Fruit fly (Drosophila melanogaster) whole organism, embryonic: ENCODE results near the gene Snup.

Source experiments
- BEAF-32 ChIP-seq: fragments of 200-800 bp; sonication (Bioruptor generic); optimal IDR thresholded peaks from 3 replicates; lab custom pipeline; 2017; ENCODE audit warnings: missing biosample characterization, missing genetic modification characterization, mild to moderate bottlenecking, moderate library complexity, missing genetic modification reagents
- CG10431 ChIP-seq: fragments of 200-800 bp; sonication (Bioruptor generic); optimal IDR thresholded peaks from 3 replicates; lab custom pipeline; 2018; ENCODE audit warnings: missing biosample characterization, mild to moderate bottlenecking, missing genetic modification characterization
- CG11456 ChIP-seq: fragments of 200-800 bp; sonication (Bioruptor generic); IDR thresholded peaks from 3 replicates; pipeline ENCODE4 v1.3.6; 2022; ENCODE audit warnings: missing biosample characterization, missing genetic modification characterization
- CG11723 ChIP-seq: fragments of 200-800 bp; sonication (Bioruptor generic); optimal IDR thresholded peaks from 2 replicates; lab custom pipeline; 2017; ENCODE audit warnings: missing biosample characterization, mild to moderate bottlenecking, missing genetic modification characterization
- CG12219 ChIP-seq: fragments of 200-800 bp; sonication (Bioruptor generic); optimal IDR thresholded peaks from 3 replicates; lab custom pipeline; 2018; ENCODE audit warnings: missing biosample characterization, mild to moderate bottlenecking, missing genetic modification characterization
- CG12659 ChIP-seq: fragments of 200-800 bp; sonication (Bioruptor generic); optimal IDR thresholded peaks from 3 replicates; lab custom pipeline; 2017; ENCODE audit warnings: mild to moderate bottlenecking, missing biosample characterization, missing genetic modification reagents, missing genetic modification characterization
- CG15269 ChIP-seq: fragments of 200-800 bp; sonication (Bioruptor generic); optimal IDR thresholded peaks from 2 replicates; lab custom pipeline; 2018; ENCODE audit warnings: missing biosample characterization, mild to moderate bottlenecking, missing genetic modification characterization, moderate library complexity
- CG1529 ChIP-seq: fragments of 200-800 bp; sonication (Bioruptor generic); optimal IDR thresholded peaks from 3 replicates; lab custom pipeline; 2018; ENCODE audit warnings: missing biosample characterization, missing genetic modification characterization
- CG17186 ChIP-seq: fragments of 200-800 bp; sonication (Bioruptor generic); optimal IDR thresholded peaks from 3 replicates; lab custom pipeline; 2017; ENCODE audit warnings: missing biosample characterization, missing genetic modification reagents, missing genetic modification characterization
- CG17328 ChIP-seq: fragments of 200-800 bp; sonication (Bioruptor generic); IDR thresholded peaks from 2 replicates; pipeline ENCODE4 v1.3.6; 2022; ENCODE audit warnings: missing biosample characterization, missing genetic modification characterization
- CG17568 ChIP-seq: fragments of 200-800 bp; sonication (Bioruptor generic); optimal IDR thresholded peaks from 2 replicates; lab custom pipeline; 2018; ENCODE audit warnings: missing biosample characterization, mild to moderate bottlenecking, missing genetic modification characterization, moderate library complexity
- CG2129 ChIP-seq: fragments of 200-800 bp; sonication (Bioruptor generic); IDR thresholded peaks from 2 replicates; pipeline ENCODE4 v1.3.6; 2022; ENCODE audit warnings: missing biosample characterization, missing genetic modification characterization; ENCODE audit not compliant: partially characterized antibody
- CG32767 ChIP-seq: fragments of 200-800 bp; sonication (Bioruptor generic); IDR thresholded peaks from 2 replicates; pipeline ENCODE4 v1.3.6; 2022; ENCODE audit warnings: missing biosample characterization, missing genetic modification characterization
- CG5245 ChIP-seq: fragments of 200-800 bp; sonication (Bioruptor generic); optimal IDR thresholded peaks from 3 replicates; lab custom pipeline; 2016; ENCODE audit warnings: missing biosample characterization, missing genetic modification characterization
- CG7271 ChIP-seq: fragments of 200-800 bp; sonication (Bioruptor generic); optimal IDR thresholded peaks from 2 replicates; lab custom pipeline; 2018; ENCODE audit warnings: missing biosample characterization, mild to moderate bottlenecking, missing genetic modification characterization, moderate library complexity
- CG7372 ChIP-seq: fragments of 200-800 bp; sonication (Bioruptor generic); IDR thresholded peaks from 2 replicates; pipeline ENCODE4 v1.3.6; 2022; ENCODE audit warnings: missing biosample characterization, missing genetic modification characterization
- CG7556 ChIP-seq: fragments of 200-800 bp; sonication (Bioruptor generic); optimal IDR thresholded peaks from 2 replicates; lab custom pipeline; 2017; ENCODE audit warnings: missing biosample characterization, mild to moderate bottlenecking, missing genetic modification characterization
- CG8765 ChIP-seq: fragments of 200-800 bp; sonication (Bioruptor generic); IDR thresholded peaks from 2 replicates; pipeline ENCODE4 v1.3.6; 2022; ENCODE audit warnings: missing biosample characterization, missing genetic modification characterization
- CG8944 ChIP-seq: fragments of 200-800 bp; sonication (Bioruptor generic); optimal IDR thresholded peaks from 3 replicates; lab custom pipeline; 2016; ENCODE audit warnings: missing biosample characterization, missing genetic modification characterization
- CG9817 ChIP-seq: fragments of 200-800 bp; sonication (Bioruptor generic); optimal IDR thresholded peaks from 2 replicates; lab custom pipeline; 2018; ENCODE audit warnings: missing biosample characterization, mild to moderate bottlenecking, missing genetic modification characterization, moderate library complexity
- Dfd ChIP-seq, 2 experiments: fragments of >200 bp; optimal IDR thresholded peaks; 2 replicates each; lab custom pipeline; 2017; ENCODE audit warnings: missing biosample characterization in 2 of 2, missing genetic modification characterization in 2 of 2
- Dref ChIP-seq: fragments of 200-800 bp; sonication (Bioruptor generic); IDR thresholded peaks from 2 replicates; pipeline ENCODE4 v1.3.6; 2022; ENCODE audit warnings: missing biosample characterization, missing genetic modification characterization
- ERR ChIP-seq: fragments of 200-800 bp; sonication (Bioruptor generic); optimal IDR thresholded peaks from 2 replicates; lab custom pipeline; 2016; ENCODE audit warnings: missing biosample characterization, missing genetic modification characterization
- Hey ChIP-seq: fragments of 200-800 bp; sonication (Bioruptor generic); optimal IDR thresholded peaks from 3 replicates; lab custom pipeline; 2018; ENCODE audit warnings: missing biosample characterization, mild to moderate bottlenecking, missing genetic modification characterization
- Hmx ChIP-seq: fragments of 200-800 bp; sonication (Bioruptor generic); optimal IDR thresholded peaks from 2 replicates; lab custom pipeline; 2016; ENCODE audit warnings: missing biosample characterization, missing genetic modification characterization
- Max ChIP-seq: fragments of 200-800 bp; sonication (Bioruptor generic); optimal IDR thresholded peaks from 2 replicates; lab custom pipeline; 2016; ENCODE audit warnings: missing biosample characterization, mild to moderate bottlenecking, missing genetic modification characterization
- Med ChIP-seq: fragments of 200-800 bp; sonication (Bioruptor generic); peaks from one replicate; lab custom pipeline; 2016; ENCODE audit warnings: missing biosample characterization, missing genetic modification characterization, mild to moderate bottlenecking, inconsistent platforms, moderate library complexity
- Nf-YA ChIP-seq: fragments of 200-800 bp; sonication (Bioruptor generic); IDR thresholded peaks from 2 replicates; pipeline ENCODE4 v1.3.6; 2022; ENCODE audit warnings: missing biosample characterization, missing genetic modification characterization
- Nf-YC ChIP-seq: fragments of 200-800 bp; optimal IDR thresholded peaks from 3 replicates; lab custom pipeline; 2019; ENCODE audit warnings: missing biosample characterization, mild to moderate bottlenecking, missing genetic modification characterization, moderate library complexity
- Ssrp ChIP-seq: fragments of 200-800 bp; sonication (Bioruptor generic); optimal IDR thresholded peaks from 2 replicates; lab custom pipeline; 2018; ENCODE audit warnings: missing biosample characterization, mild to moderate bottlenecking, missing genetic modification characterization, moderate library complexity
- Xbp1 ChIP-seq: fragments of 200-800 bp; sonication (Bioruptor generic); optimal IDR thresholded peaks from 3 replicates; lab custom pipeline; 2016; ENCODE audit warnings: missing biosample characterization, mild to moderate bottlenecking, missing genetic modification characterization
- bbx ChIP-seq: fragments of 200-800 bp; sonication (Bioruptor generic); IDR thresholded peaks from 2 replicates; pipeline ENCODE4 v1.3.6; 2022; ENCODE audit warnings: missing biosample characterization, missing genetic modification characterization; ENCODE audit not compliant: partially characterized antibody
- bsh ChIP-seq, 2 experiments: fragments of 200-800 bp; sonication (Bioruptor generic); optimal IDR thresholded peaks; 2 replicates each; lab custom pipeline; 2017 to 2018; ENCODE audit warnings: mild to moderate bottlenecking in 2 of 2, missing biosample characterization in 2 of 2, missing genetic modification characterization in 2 of 2, moderate library complexity in 1 of 2
- crol ChIP-seq: fragments of 200-800 bp; sonication (Bioruptor generic); IDR thresholded peaks from 2 replicates; pipeline ENCODE4 v1.3.6; 2022; ENCODE audit warnings: missing biosample characterization, missing genetic modification characterization
- cwo ChIP-seq: fragments of 200-800 bp; sonication (Bioruptor generic); optimal IDR thresholded peaks from 3 replicates; lab custom pipeline; 2017; ENCODE audit warnings: missing biosample characterization, missing genetic modification characterization, mild to moderate bottlenecking, moderate library complexity, missing genetic modification reagents
- dan ChIP-seq: fragments of 200-800 bp; sonication (Bioruptor generic); IDR thresholded peaks from 2 replicates; pipeline ENCODE4 v1.3.6; 2022; ENCODE audit warnings: missing biosample characterization, missing genetic modification characterization
- exex ChIP-seq: fragments of 200-800 bp; sonication (Bioruptor generic); optimal IDR thresholded peaks from 4 replicates; lab custom pipeline; 2018; ENCODE audit warnings: missing biosample characterization, mild to moderate bottlenecking, missing genetic modification characterization, moderate library complexity
- fd3F ChIP-seq: fragments of 200-800 bp; sonication (Bioruptor generic); optimal IDR thresholded peaks from 2 replicates; lab custom pipeline; 2018; ENCODE audit warnings: missing biosample characterization, mild to moderate bottlenecking, missing genetic modification characterization, moderate library complexity
- fru ChIP-seq: fragments of >200 bp; optimal IDR thresholded peaks from 2 replicates; lab custom pipeline; 2017
- gce ChIP-seq: fragments of 200-800 bp; sonication (Bioruptor generic); IDR thresholded peaks from 3 replicates; pipeline ENCODE4 v1.3.6; 2022; ENCODE audit warnings: missing biosample characterization, missing genetic modification characterization
- jumu ChIP-seq: fragments of 200-800 bp; sonication (Bioruptor generic); optimal IDR thresholded peaks from 3 replicates; lab custom pipeline; 2016; ENCODE audit warnings: missing biosample characterization, missing genetic modification characterization
- lmd ChIP-seq: fragments of 200-800 bp; sonication (Bioruptor generic); IDR thresholded peaks from 2 replicates; pipeline ENCODE4 v1.3.6; 2022; ENCODE audit warnings: missing biosample characterization, missing genetic modification characterization
- mld ChIP-seq: fragments of 200-800 bp; sonication (Bioruptor generic); IDR thresholded peaks from 3 replicates; pipeline ENCODE4 v1.3.6; 2022; ENCODE audit warnings: missing biosample characterization, missing genetic modification characterization; ENCODE audit not compliant: partially characterized antibody
- pfk ChIP-seq: fragments of 200-800 bp; sonication (Bioruptor generic); optimal IDR thresholded peaks from 2 replicates; lab custom pipeline; 2018; ENCODE audit warnings: missing biosample characterization, mild to moderate bottlenecking, missing genetic modification characterization, moderate library complexity
- pita ChIP-seq: fragments of 200-800 bp; sonication (Bioruptor generic); optimal IDR thresholded peaks from 2 replicates; lab custom pipeline; 2017; ENCODE audit warnings: missing biosample characterization, mild to moderate bottlenecking, missing genetic modification characterization
- tap ChIP-seq: fragments of 200-800 bp; optimal IDR thresholded peaks from 3 replicates; lab custom pipeline; 2019; ENCODE audit warnings: missing biosample characterization, mild to moderate bottlenecking, missing genetic modification characterization, moderate library complexity
- tio ChIP-seq: fragments of 200-800 bp; sonication (Bioruptor generic); optimal IDR thresholded peaks from 2 replicates; lab custom pipeline; 2017; ENCODE audit warnings: missing biosample characterization, missing genetic modification characterization, inconsistent platforms
- trh ChIP-seq: fragments of 200-800 bp; sonication (Bioruptor generic); optimal IDR thresholded peaks from 2 replicates; lab custom pipeline; 2016; ENCODE audit warnings: missing biosample characterization, missing genetic modification characterization

Snup gene

DNA sequence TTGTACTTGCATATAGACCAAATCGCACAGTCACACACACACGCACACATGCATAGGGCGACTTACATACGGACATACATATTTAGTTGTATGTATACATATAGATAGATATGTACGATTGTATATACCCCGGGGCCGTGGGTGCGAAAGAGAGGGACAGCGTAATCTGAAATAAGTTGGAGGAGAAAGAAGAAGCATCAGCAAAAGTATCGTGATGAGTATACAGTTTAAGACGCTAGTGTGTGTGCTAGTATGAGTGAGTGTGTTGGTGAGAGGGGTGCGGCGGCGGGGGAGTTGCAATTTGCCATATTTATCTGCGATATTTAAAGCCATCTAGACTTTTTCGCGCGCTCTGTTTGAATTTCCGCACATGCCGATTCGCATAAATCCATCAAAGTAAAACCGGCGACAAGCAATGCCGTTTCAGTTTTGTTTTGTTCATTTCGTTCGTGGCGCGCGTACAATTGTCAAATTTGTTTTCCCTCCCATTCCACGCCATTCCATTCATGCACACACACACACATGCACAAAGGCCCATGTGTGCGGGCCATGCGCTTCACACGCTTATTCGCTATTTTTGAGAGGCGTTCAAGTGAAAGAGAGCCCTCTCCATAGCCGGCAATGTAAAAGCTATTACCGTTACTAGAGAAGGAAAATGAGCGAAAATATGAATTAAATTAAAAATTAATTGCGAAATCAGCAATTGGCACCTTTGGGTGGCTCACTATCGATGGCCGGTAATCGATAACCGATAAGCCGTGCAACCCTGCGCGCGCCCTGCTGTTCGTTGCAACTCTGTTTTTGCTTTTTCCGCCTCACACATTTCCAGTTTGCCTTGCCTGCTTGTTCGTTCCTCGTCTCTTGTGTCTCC is 16.7 kb upstream of the Snup start (continued):
- TF ChIP-seq Max (GFP tag; lab: Kevin White, UChicago) (peak; percentile 84), CG5245 (peak; percentile 41), CG12219 (GFP tag; lab: Kevin White, UChicago) (peak; percentile 84), Med (GFP tag; lab: Kevin White, UChicago) (peak; percentile 98), CG7556 (GFP tag; lab: Kevin White, UChicago) (peak; percentile 60), CG15269 (peak; percentile 74), CG12659 (GFP tag; lab: Kevin White, UChicago) (peak; percentile 95), jumu (GFP tag; lab: Kevin White, UChicago) (peak; percentile 78), CG7372 (GFP tag; lab: Robert Waterston, UW) (peak; percentile 70; the same call in 1 of the 2 replicates), Ssrp (tag; lab: Kevin White, UChicago) (peak; percentile 15), tap (peak; percentile 66), CG10431 (GFP tag; lab: Kevin White, UChicago) (peak; percentile 93), dan (no peak), cwo (GFP tag; lab: Kevin White, UChicago) (peak; percentile 48), CG11723 (GFP tag; lab: Kevin White, UChicago) (peak; percentile 88), CG17328 (GFP tag; lab: Robert Waterston, UW) (peak; percentile 83), pfk (GFP tag; lab: Kevin White, UChicago) (peak; percentile 77), CG1529 (GFP tag; lab: Kevin White, UChicago) (peak; percentile 71), bsh (GFP tag; optimal IDR thresholded peaks at IDR 0.05; lab: Kevin White, UChicago) (peak in 1 of 2 experiments; percentile 74), fd3F (GFP tag; lab: Kevin White, UChicago) (peak; percentile 73), CG32767 (GFP tag; lab: Robert Waterston, UW) (peak; percentile 85), gce (GFP tag; lab: Robert Waterston, UW) (peak; percentile 82; the same call in 2 of the 3 replicates), crol (GFP tag; lab: Robert Waterston, UW) (peak; percentile 89), CG11456 (peak; percentile 89), CG17568 (peak; percentile 80), Dref (GFP tag; lab: Robert Waterston, UW) (peak; percentile 95), bbx (peak; percentile 76), CG2129 (GFP tag; lab: Robert Waterston, UW) (peak; percentile 49), tio (GFP tag; lab: Kevin White, UChicago) (no peak), ERR (GFP tag; lab: Kevin White, UChicago) (peak; percentile 64), CG8944 (GFP tag; lab: Kevin White, UChicago) (peak; percentile 10), Dfd (GFP tag; optimal IDR thresholded peaks at IDR 0.05; lab: Kevin White, UChicago) (no peak), lmd (peak; percentile 48; the same call in 1 of the 2 replicates), CG9817 (tag; lab: Kevin White, UChicago) (peak; percentile 74), exex (tag; lab: Kevin White, UChicago) (peak; percentile 30), CG7271 (tag; lab: Kevin White, UChicago) (peak; percentile 87), mld (peak; percentile 78; the same call in 2 of the 3 replicates), Xbp1 (peak; percentile 63), trh (peak; percentile 19), pita (GFP tag; lab: Kevin White, UChicago) (no peak), CG17186 (peak; percentile 98), fru (no peak), Hmx (GFP tag; lab: Kevin White, UChicago) (no peak), Nf-YC (tag; lab: Kevin White, UChicago) (peak; percentile 59), CG8765 (GFP tag; lab: Robert Waterston, UW) (peak; percentile 36; the same call in 1 of the 2 replicates), BEAF-32 (GFP tag; lab: Kevin White, UChicago) (peak; percentile 78), Hey (peak; percentile 87), Nf-YA (peak; percentile 19; the same call in 1 of the 2 replicates)
